Worm (Caenorhabditis elegans) whole organism, L1 larva: Measurements from ENCODE around the gene T09F3.7.

ENCODE experiments used
- C04F5.9 ChIP-seq: sonication (generic microtip); optimal IDR thresholded peaks from 2 replicates; lab custom pipeline; 2016; ENCODE audit warnings: missing genetic modification characterization, missing compliant biosample characterization
- C16A3.4 ChIP-seq: fragments of 150-350 bp; optimal IDR thresholded peaks from 2 replicates; lab custom pipeline; 2014; ENCODE audit warnings: missing biosample characterization, missing genetic modification characterization
- C34B4.2 ChIP-seq: sonication (generic microtip); optimal IDR thresholded peaks from 2 replicates; lab custom pipeline; 2017; ENCODE audit warnings: mild to moderate bottlenecking, missing genetic modification characterization, missing compliant biosample characterization
- F16B12.6 ChIP-seq: fragments of 150-350 bp; optimal IDR thresholded peaks from 2 replicates; lab custom pipeline; 2014; ENCODE audit warnings: missing biosample characterization, missing genetic modification characterization
- aha-1 ChIP-seq: fragments of 150-350 bp; optimal IDR thresholded peaks from 2 replicates; lab custom pipeline; 2014; ENCODE audit warnings: missing biosample characterization, missing genetic modification characterization
- alr-1 ChIP-seq: fragments of 200-800 bp; sonication (Bioruptor generic); optimal IDR thresholded peaks from 2 replicates; lab custom pipeline; 2018; ENCODE audit warnings: borderline replicate concordance, mild to moderate bottlenecking, missing genetic modification characterization, missing compliant biosample characterization
- ama-1 ChIP-seq: fragments of 150-350 bp; optimal IDR thresholded peaks from 2 replicates; lab custom pipeline; 2014
- ceh-63 ChIP-seq: fragments of 200-800 bp; sonication (Bioruptor generic); optimal IDR thresholded peaks from 2 replicates; lab custom pipeline; 2018; ENCODE audit warnings: mild to moderate bottlenecking, missing genetic modification characterization, missing compliant biosample characterization
- ceh-8 ChIP-seq: fragments of 200-800 bp; sonication (Bioruptor generic); optimal IDR thresholded peaks from 2 replicates; lab custom pipeline; 2018; ENCODE audit warnings: mild to moderate bottlenecking, missing genetic modification characterization, moderate library complexity, missing compliant biosample characterization
- ceh-88 ChIP-seq: fragments of 200-800 bp; sonication (Bioruptor generic); IDR thresholded peaks from 2 replicates; pipeline ENCODE4 v1.3.6; 2022; ENCODE audit warnings: missing genetic modification characterization, missing compliant biosample characterization
- dpl-1 ChIP-seq, 3 experiments: fragments of 150-350 bp in 2 of 3; sonication (generic microtip) in 1 of 3; optimal IDR thresholded peaks; 2 replicates each; lab custom pipeline; 2014 to 2017; ENCODE audit warnings: missing biosample characterization in 3 of 3, missing genetic modification characterization in 3 of 3, missing genetic modification reagents in 3 of 3
- dsc-1 ChIP-seq: sonication (generic microtip); optimal IDR thresholded peaks from 2 replicates; lab custom pipeline; 2016; ENCODE audit warnings: mild to moderate bottlenecking, missing genetic modification characterization, missing compliant biosample characterization
- efl-1 ChIP-seq, 4 experiments: fragments of 150-350 bp; optimal IDR thresholded peaks in 3 of 4; peaks in 1 of 4; 1 replicate in 1 of 4; 2 replicates in 3 of 4; lab custom pipeline; 2014; ENCODE audit warnings: missing biosample characterization in 2 of 4, missing genetic modification characterization in 2 of 4, missing genetic modification reagents in 2 of 4
- egl-13 ChIP-seq: sonication (generic microtip); optimal IDR thresholded peaks from 2 replicates; lab custom pipeline; 2016; ENCODE audit warnings: missing genotype, missing genetic modification reagents, missing genetic modification characterization, missing compliant biosample characterization
- egl-27 ChIP-seq, 2 experiments: fragments of 150-350 bp in 1 of 2; sonication (generic microtip); optimal IDR thresholded peaks; 3 replicates each; lab custom pipeline; 2017 to 2018; ENCODE audit warnings: missing biosample characterization in 2 of 2, missing genetic modification characterization in 2 of 2, missing genetic modification reagents in 2 of 2
- elt-2 ChIP-seq: sonication (generic microtip); optimal IDR thresholded peaks from 2 replicates; lab custom pipeline; 2016; ENCODE audit warnings: missing genetic modification characterization, mild to moderate bottlenecking, inconsistent platforms, missing compliant biosample characterization, missing genetic modification reagents
- elt-3 ChIP-seq, 6 experiments: fragments of 150-350 bp in 1 of 6; sonication (generic microtip); optimal IDR thresholded peaks; 2 replicates each; lab custom pipeline; 2017 to 2018; ENCODE audit warnings: missing biosample characterization in 6 of 6, missing genetic modification characterization in 6 of 6, inconsistent platforms in 1 of 6
- fkh-4 ChIP-seq: sonication (generic microtip); optimal IDR thresholded peaks from 2 replicates; lab custom pipeline; 2016; ENCODE audit warnings: missing compliant biosample characterization, missing genetic modification characterization, borderline replicate concordance
- fos-1 ChIP-seq: fragments of 150-350 bp; optimal IDR thresholded peaks from 2 replicates; lab custom pipeline; 2014; ENCODE audit warnings: missing biosample characterization, missing genetic modification characterization
- grh-1 ChIP-seq: fragments of 200-800 bp; sonication (Bioruptor generic); IDR thresholded peaks from 2 replicates; pipeline ENCODE4 v1.3.6; 2022; ENCODE audit warnings: missing genetic modification reagents, missing genetic modification characterization, missing compliant biosample characterization
- hlh-4 ChIP-seq: sonication (generic microtip); optimal IDR thresholded peaks from 2 replicates; lab custom pipeline; 2016; ENCODE audit warnings: mild to moderate bottlenecking, missing genetic modification characterization, missing compliant biosample characterization
- jun-1 ChIP-seq: fragments of 150-350 bp; optimal IDR thresholded peaks from 2 replicates; lab custom pipeline; 2014; ENCODE audit warnings: missing biosample characterization, missing genetic modification reagents, missing genetic modification characterization
- lin-13 ChIP-seq: fragments of 150-350 bp; optimal IDR thresholded peaks from 2 replicates; lab custom pipeline; 2014; ENCODE audit warnings: missing biosample characterization, missing genetic modification reagents, missing genetic modification characterization
- lin-14 ChIP-seq: fragments of 200-800 bp; sonication (Bioruptor generic); optimal IDR thresholded peaks from 2 replicates; lab custom pipeline; 2018; ENCODE audit warnings: mild to moderate bottlenecking, missing genetic modification characterization, moderate library complexity, missing compliant biosample characterization
- lin-35 ChIP-seq, 2 experiments: fragments of 150-350 bp; optimal IDR thresholded peaks; 2 replicates each; lab custom pipeline; 2014; ENCODE audit warnings: missing biosample characterization in 2 of 2, missing genetic modification characterization in 2 of 2, missing genetic modification reagents in 2 of 2
- lin-39 ChIP-seq: fragments of 150-350 bp; optimal IDR thresholded peaks from 2 replicates; lab custom pipeline; 2014; ENCODE audit warnings: missing biosample characterization, missing genetic modification reagents, missing genetic modification characterization
- lir-3 ChIP-seq: sonication (generic microtip); optimal IDR thresholded peaks from 2 replicates; lab custom pipeline; 2016; ENCODE audit warnings: mild to moderate bottlenecking, missing genetic modification characterization, moderate library complexity, missing compliant biosample characterization; ENCODE audit not compliant: poor library complexity
- mab-9 ChIP-seq: fragments of 200-800 bp; sonication (Bioruptor generic); IDR thresholded peaks from 2 replicates; pipeline ENCODE4 v1.3.6; 2022; ENCODE audit warnings: missing genetic modification reagents, missing genetic modification characterization, missing compliant biosample characterization
- nhr-19 ChIP-seq: fragments of 200-800 bp; sonication (Bioruptor generic); conservative IDR thresholded peaks from 2 replicates; pipeline ENCODE4 v1.3.6; 2022; ENCODE audit warnings: missing genetic modification characterization, missing compliant biosample characterization
- nhr-20 ChIP-seq: sonication (generic microtip); optimal IDR thresholded peaks from 2 replicates; lab custom pipeline; 2016; ENCODE audit warnings: mild to moderate bottlenecking, missing genetic modification characterization, missing compliant biosample characterization
- nhr-237 ChIP-seq: fragments of 150-350 bp; optimal IDR thresholded peaks from 2 replicates; lab custom pipeline; 2014; ENCODE audit warnings: missing biosample characterization, missing genetic modification characterization
- nhr-28 ChIP-seq: fragments of 150-350 bp; optimal IDR thresholded peaks from 2 replicates; lab custom pipeline; 2014; ENCODE audit warnings: missing biosample characterization, missing genetic modification characterization
- nhr-76 ChIP-seq: sonication (generic microtip); optimal IDR thresholded peaks from 2 replicates; lab custom pipeline; 2017; ENCODE audit warnings: missing biosample characterization, missing genetic modification characterization
- nhr-77 ChIP-seq: fragments of 150-350 bp; optimal IDR thresholded peaks from 2 replicates; lab custom pipeline; 2014; ENCODE audit warnings: missing biosample characterization, missing genetic modification characterization
- nhr-85 ChIP-seq: sonication (generic microtip); peaks from one replicate; lab custom pipeline; 2016; ENCODE audit warnings: missing genetic modification characterization, inconsistent platforms, missing compliant biosample characterization
- nhr-90 ChIP-seq: sonication (generic microtip); optimal IDR thresholded peaks from 2 replicates; lab custom pipeline; 2016; ENCODE audit warnings: mild to moderate bottlenecking, missing genetic modification characterization, missing compliant biosample characterization; ENCODE audit not compliant: poor library complexity
- rnt-1 ChIP-seq: sonication (generic microtip); optimal IDR thresholded peaks from 2 replicates; lab custom pipeline; 2016; ENCODE audit warnings: mild to moderate bottlenecking, missing genetic modification characterization, moderate library complexity, missing compliant biosample characterization
- skn-1 ChIP-seq: fragments of 150-350 bp; optimal IDR thresholded peaks from 2 replicates; lab custom pipeline; 2014; ENCODE audit warnings: missing biosample characterization, missing genetic modification characterization
- snu-23 ChIP-seq: sonication (generic microtip); optimal IDR thresholded peaks from 2 replicates; lab custom pipeline; 2016; ENCODE audit warnings: missing genetic modification characterization, missing compliant biosample characterization
- sup-37 ChIP-seq: fragments of 200-800 bp; sonication (Bioruptor generic); optimal IDR thresholded peaks from 2 replicates; lab custom pipeline; 2018; ENCODE audit warnings: mild to moderate bottlenecking, missing genetic modification characterization, missing compliant biosample characterization
- tbx-2 ChIP-seq: sonication (generic microtip); optimal IDR thresholded peaks from 2 replicates; lab custom pipeline; 2016; ENCODE audit warnings: missing genetic modification characterization, missing compliant biosample characterization
- unc-130 ChIP-seq: fragments of 150-350 bp; optimal IDR thresholded peaks from 2 replicates; lab custom pipeline; 2017; ENCODE audit warnings: missing biosample characterization, missing genetic modification characterization, inconsistent platforms
- unc-30 ChIP-seq: sonication (generic microtip); optimal IDR thresholded peaks from 2 replicates; lab custom pipeline; 2017; ENCODE audit warnings: missing biosample characterization, missing genetic modification characterization
- unc-86 ChIP-seq: sonication (generic microtip); optimal IDR thresholded peaks from 2 replicates; lab custom pipeline; 2016; ENCODE audit warnings: missing genetic modification characterization, missing compliant biosample characterization
- xbp-1 ChIP-seq: sonication (generic microtip); optimal IDR thresholded peaks from 2 replicates; lab custom pipeline; 2016; ENCODE audit warnings: missing genetic modification characterization, missing compliant biosample characterization

The T09F3.7 gene

ce11 chrII:10384680-10385383 is 6.1 kb upstream of the T09F3.7 start, which contains the start of gene ztf-27 (continued):
- TF ChIP-seq lin-13 (GFP tag; lab: Kevin White, UChicago) (no peak), hlh-4 (tag; lab: Kevin White, UChicago) (no peak), skn-1 (tag; lab: Kevin White, UChicago) (peak; percentile 30), nhr-19 (GFP tag; lab: Robert Waterston, UW) (peak; percentile 37), lin-35 (GFP tag; optimal IDR thresholded peaks at IDR 0.05; lab: Kevin White, UChicago) (peak in 1 of 2 experiments; percentile 50), egl-27 (tag; optimal IDR thresholded peaks at IDR 0.05; lab: Kevin White, UChicago) (no peak), dpl-1 (GFP tag; optimal IDR thresholded peaks at IDR 0.05; lab: Kevin White, UChicago) (no peak), lir-3 (peak; percentile 18), aha-1 (no peak), xbp-1 (tag; lab: Kevin White, UChicago) (peak; percentile 1), jun-1 (peak; percentile 28), unc-86 (no peak), lin-14 (peak; percentile 69), nhr-85 (tag; lab: Kevin White, UChicago) (peak; percentile 88), C34B4.2 (tag; lab: Kevin White, UChicago) (no peak), efl-1 (optimal IDR thresholded peaks at IDR 0.05; lab: Kevin White, UChicago) (peak; percentile 18 to 22), efl-1 (GFP tag; optimal IDR thresholded peaks at IDR 0.05 in 1 of 2; lab: Kevin White, UChicago) (peak in 1 of 2 experiments; percentile 92)

- TF ChIP-seq ama-1 (lab: Kevin White, UChicago), result peak; percentile 16
- TF ChIP-seq nhr-28 (tag; lab: Kevin White, UChicago), result no peak
- peak; percentile 66 for TF ChIP-seq C16A3.4 (tag; lab: Kevin White, UChicago)
- no peak for TF ChIP-seq nhr-237
- TF ChIP-seq fkh-4 (tag; lab: Kevin White, UChicago), result no peak
- peak; percentile 69 for TF ChIP-seq tbx-2
- TF ChIP-seq skn-1 (tag; lab: Kevin White, UChicago), result peak; percentile 61
- TF ChIP-seq unc-86, result peak; percentile 66
- TF ChIP-seq nhr-77 (tag; lab: Kevin White, UChicago), result peak; percentile 37
- TF ChIP-seq rnt-1, result peak; percentile 73
- TF ChIP-seq F16B12.6 (tag; lab: Kevin White, UChicago), result no peak
- TF ChIP-seq ceh-63 (GFP tag; lab: Kevin White, UChicago), result no peak
- peak; percentile 9 for TF ChIP-seq elt-2 (tag; lab: Kevin White, UChicago)
- peak; percentile 82 for TF ChIP-seq nhr-19 (GFP tag; lab: Robert Waterston, UW)
- TF ChIP-seq jun-1, result peak; percentile 54
- TF ChIP-seq alr-1 (tag; lab: Kevin White, UChicago), result no peak
- peak; percentile 65 for TF ChIP-seq lir-3
- TF ChIP-seq lin-39 (tag; lab: Kevin White, UChicago), result no peak
- peak; percentile 93 for TF ChIP-seq nhr-85 (tag; lab: Kevin White, UChicago)
- TF ChIP-seq lin-35 (GFP tag; optimal IDR thresholded peaks at IDR 0.05; lab: Kevin White, UChicago), result peak; percentile 57 to 76
- TF ChIP-seq dsc-1 (tag; lab: Kevin White, UChicago), result peak; percentile 73
- TF ChIP-seq grh-1 (GFP tag; lab: Robert Waterston, UW), result peak; percentile 57; the same call in 1 of the 2 replicates
- TF ChIP-seq fos-1, result no peak
- peak in 2 of 6 experiments; percentile 0 to 56 for TF ChIP-seq elt-3 (tag; optimal IDR thresholded peaks at IDR 0.05; lab: Kevin White, UChicago)
- TF ChIP-seq unc-130 (tag; lab: Kevin White, UChicago), result peak; percentile 46
- TF ChIP-seq lin-13 (GFP tag; lab: Kevin White, UChicago), result peak; percentile 47
- peak; percentile 45 to 73 for TF ChIP-seq efl-1 (optimal IDR thresholded peaks at IDR 0.05; lab: Kevin White, UChicago)
- peak; percentile 66 to 96 for TF ChIP-seq efl-1 (GFP tag; optimal IDR thresholded peaks at IDR 0.05 in 1 of 2; lab: Kevin White, UChicago)
- no peak for TF ChIP-seq nhr-76 (tag; lab: Kevin White, UChicago)
- peak; percentile 55 for TF ChIP-seq egl-13 (tag; lab: Kevin White, UChicago)
- peak; percentile 85 for TF ChIP-seq lin-14
- peak; percentile 81 for TF ChIP-seq nhr-20
- TF ChIP-seq sup-37, result peak; percentile 13
- peak; percentile 51; the same call in 1 of the 2 replicates for TF ChIP-seq mab-9
- TF ChIP-seq ceh-8 (GFP tag; lab: Kevin White, UChicago), result no peak
- peak; percentile 73 for TF ChIP-seq xbp-1 (tag; lab: Kevin White, UChicago)
- no peak for TF ChIP-seq unc-30 (tag; lab: Kevin White, UChicago)
- peak; percentile 70 for TF ChIP-seq nhr-90 (tag; lab: Kevin White, UChicago)
- TF ChIP-seq C04F5.9 (tag; lab: Kevin White, UChicago), result peak; percentile 2
- 0 out of 2 replicates have a peak, but pooled peaks have one; percentile 20 for TF ChIP-seq ceh-88 (GFP tag; lab: Robert Waterston, UW)
- peak; percentile 80 for TF ChIP-seq snu-23 (GFP tag; lab: Kevin White, UChicago)
- no peak for TF ChIP-seq hlh-4 (tag; lab: Kevin White, UChicago)
These were observed 2.8 kb upstream of the T09F3.7 start for ce11 chrII:10388041-10388706.
